Worm (Caenorhabditis elegans) whole organism, young adult: ENCODE measurements around the gene mrps-7.

Experiments
- F22D6.2 ChIP-seq: sonication (generic microtip); optimal IDR thresholded peaks from 2 replicates; lab custom pipeline; 2016; ENCODE audit warnings: mild to moderate bottlenecking, missing genetic modification characterization, missing compliant biosample characterization
- K11D2.4 ChIP-seq: fragments of 200-800 bp; sonication (Bioruptor generic); IDR thresholded peaks from 2 replicates; pipeline ENCODE4 v1.3.6; 2022; ENCODE audit warnings: missing genetic modification reagents, missing genetic modification characterization, missing compliant biosample characterization
- K12H6.12 ChIP-seq: fragments of 200-800 bp; sonication (Bioruptor generic); optimal IDR thresholded peaks from 2 replicates; lab custom pipeline; 2018; ENCODE audit warnings: mild to moderate bottlenecking, missing genetic modification characterization, missing compliant biosample characterization
- ZK185.1 ChIP-seq: sonication (generic microtip); optimal IDR thresholded peaks from 2 replicates; lab custom pipeline; 2016; ENCODE audit warnings: mild to moderate bottlenecking, missing genetic modification characterization, missing compliant biosample characterization; ENCODE audit not compliant: poor library complexity, severe bottlenecking
- ama-1 ChIP-seq, 3 experiments: fragments of 150-350 bp in 1 of 3; sonication (generic microtip) in 2 of 3; optimal IDR thresholded peaks; 2 replicates each; lab custom pipeline; 2014 to 2018; ENCODE audit warnings: missing biosample characterization in 2 of 3, missing genetic modification characterization in 2 of 3, missing genetic modification reagents in 2 of 3
- dox-1 ChIP-seq: fragments of 200-800 bp; sonication (Bioruptor generic); IDR thresholded peaks from 2 replicates; pipeline ENCODE4 v1.3.6; 2022; ENCODE audit warnings: missing genetic modification reagents, missing genetic modification characterization, missing compliant biosample characterization
- egl-44 ChIP-seq: fragments of 200-800 bp; sonication (Bioruptor generic); IDR thresholded peaks from 2 replicates; pipeline ENCODE4 v1.3.6; 2022; ENCODE audit warnings: missing genetic modification reagents, missing genetic modification characterization, missing compliant biosample characterization
- ekl-4 ChIP-seq: fragments of 200-800 bp; sonication (Bioruptor generic); IDR thresholded peaks from 2 replicates; pipeline ENCODE4 v1.3.6; 2022; ENCODE audit warnings: missing genetic modification reagents, missing genetic modification characterization, missing compliant biosample characterization
- him-1 ChIP-seq: sonication (generic microtip); optimal IDR thresholded peaks from 2 replicates; lab custom pipeline; 2016; ENCODE audit warnings: missing genotype, missing genetic modification reagents, missing genetic modification characterization, missing compliant biosample characterization
- mes-4 ChIP-seq: sonication (generic microtip); optimal IDR thresholded peaks from 2 replicates; lab custom pipeline; 2016; ENCODE audit warnings: missing genotype, missing genetic modification characterization, missing compliant biosample characterization
- zfh-2 ChIP-seq: fragments of 200-800 bp; sonication (Bioruptor generic); conservative IDR thresholded peaks from 2 replicates; pipeline ENCODE4 v1.3.6; 2022; ENCODE audit warnings: missing genetic modification reagents, missing genetic modification characterization, missing compliant biosample characterization

DNA sequence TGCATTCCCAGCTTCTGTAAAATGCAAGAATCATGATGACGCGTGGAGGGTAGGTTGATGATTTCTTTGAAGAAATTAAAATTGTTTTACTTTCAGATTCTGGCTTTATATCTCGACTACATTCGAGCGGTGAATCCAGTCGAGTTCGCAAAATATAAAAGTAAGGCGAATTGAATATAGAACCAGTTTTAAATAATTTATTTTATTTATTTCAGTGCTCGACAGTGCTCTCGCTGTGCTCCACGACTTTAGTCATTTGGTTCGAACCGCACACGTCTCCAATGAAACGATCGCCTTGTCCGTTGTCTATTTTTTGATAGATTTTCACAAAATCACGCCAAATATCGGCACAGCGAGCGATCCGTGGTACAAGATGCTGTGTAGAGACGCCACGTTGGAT is 14.7 kb upstream of the mrps-7 start, which contains the start of gene Y57G11C.1130:
- TF ChIP-seq zfh-2 (GFP tag; lab: Robert Waterston, UW) (no peak), dox-1 (GFP tag; lab: Robert Waterston, UW) (no peak), him-1 (tag; lab: Kevin White, UChicago) (no peak), ekl-4 (GFP tag; lab: Robert Waterston, UW) (no peak), ama-1 (optimal IDR thresholded peaks at IDR 0.05; lab: Kevin White, UChicago) (no peak), ama-1 (GFP tag; optimal IDR thresholded peaks at IDR 0.05; lab: Kevin White, UChicago) (no peak), K11D2.4 (GFP tag; lab: Robert Waterston, UW) (no peak), F22D6.2 (tag; lab: Kevin White, UChicago) (no peak), K12H6.12 (tag; lab: Kevin White, UChicago) (no peak), mes-4 (tag; lab: Kevin White, UChicago) (no peak), egl-44 (GFP tag; lab: Robert Waterston, UW) (no peak), ZK185.1 (tag; lab: Kevin White, UChicago) (no peak)
